Fruit fly (Drosophila melanogaster) whole organism, embryonic: ENCODE measurements around the gene Swip-1.

Experiments used
- Adf1 ChIP-seq: fragments of 200-800 bp; sonication (Bioruptor generic); IDR thresholded peaks from 2 replicates; pipeline ENCODE4 v1.3.6; 2022; ENCODE audit warnings: missing biosample characterization, missing genetic modification characterization
- Aef1 ChIP-seq: fragments of 200-800 bp; sonication (Bioruptor generic); IDR thresholded peaks from 3 replicates; pipeline ENCODE4 v1.3.6; 2022; ENCODE audit warnings: missing biosample characterization, missing genetic modification characterization
- C15 ChIP-seq: fragments of 200-800 bp; sonication (Bioruptor generic); IDR thresholded peaks from 3 replicates; pipeline ENCODE4 v1.3.6; 2022; ENCODE audit warnings: missing biosample characterization, missing genetic modification characterization
- CG10267 ChIP-seq: fragments of 200-800 bp; sonication (Bioruptor generic); optimal IDR thresholded peaks from 2 replicates; lab custom pipeline; 2018; ENCODE audit warnings: missing biosample characterization, mild to moderate bottlenecking, missing genetic modification characterization, moderate library complexity
- CG10565 ChIP-seq: fragments of 200-800 bp; sonication (Bioruptor generic); optimal IDR thresholded peaks from 3 replicates; lab custom pipeline; 2016; ENCODE audit warnings: missing biosample characterization, mild to moderate bottlenecking, missing genetic modification characterization
- CG11456 ChIP-seq: fragments of 200-800 bp; sonication (Bioruptor generic); IDR thresholded peaks from 3 replicates; pipeline ENCODE4 v1.3.6; 2022; ENCODE audit warnings: missing biosample characterization, missing genetic modification characterization
- CG12942 ChIP-seq: fragments of 200-800 bp; sonication (Bioruptor generic); optimal IDR thresholded peaks from 3 replicates; lab custom pipeline; 2016; ENCODE audit warnings: missing biosample characterization, missing genetic modification characterization
- CG14014 ChIP-seq: fragments of 200-800 bp; sonication (Bioruptor generic); IDR thresholded peaks from 2 replicates; pipeline ENCODE4 v1.3.6; 2022; ENCODE audit warnings: missing biosample characterization, missing genetic modification characterization
- CG14050 ChIP-seq: fragments of 200-800 bp; sonication (Bioruptor generic); IDR thresholded peaks from 3 replicates; pipeline ENCODE4 v1.3.6; 2022; ENCODE audit warnings: missing biosample characterization, missing genetic modification characterization
- CG14860 ChIP-seq: fragments of 200-800 bp; sonication (Bioruptor generic); IDR thresholded peaks from 3 replicates; pipeline ENCODE4 v1.3.6; 2022; ENCODE audit warnings: missing biosample characterization, missing genetic modification characterization; ENCODE audit not compliant: partially characterized antibody
- CG15011 ChIP-seq: fragments of 200-800 bp; sonication (Bioruptor generic); optimal IDR thresholded peaks from 3 replicates; lab custom pipeline; 2018; ENCODE audit warnings: missing biosample characterization, mild to moderate bottlenecking, missing genetic modification characterization
- CG16813 ChIP-seq: fragments of 200-800 bp; sonication (Bioruptor generic); IDR thresholded peaks from 3 replicates; pipeline ENCODE4 v1.3.6; 2022; ENCODE audit warnings: missing biosample characterization, missing genetic modification characterization; ENCODE audit not compliant: partially characterized antibody
- CG18011 ChIP-seq: fragments of 200-800 bp; sonication (Bioruptor generic); optimal IDR thresholded peaks from 2 replicates; lab custom pipeline; 2017; ENCODE audit warnings: missing biosample characterization, missing genetic modification characterization, mild to moderate bottlenecking, moderate library complexity, missing genotype
- CG2129 ChIP-seq: fragments of 200-800 bp; sonication (Bioruptor generic); IDR thresholded peaks from 2 replicates; pipeline ENCODE4 v1.3.6; 2022; ENCODE audit warnings: missing biosample characterization, missing genetic modification characterization; ENCODE audit not compliant: partially characterized antibody
- CG2889 ChIP-seq: fragments of 200-800 bp; sonication (Bioruptor generic); IDR thresholded peaks from 3 replicates; pipeline ENCODE4 v1.3.6; 2022; ENCODE audit warnings: missing biosample characterization, missing genetic modification characterization
- CG32772 ChIP-seq: fragments of 200-800 bp; sonication (Bioruptor generic); IDR thresholded peaks from 2 replicates; pipeline ENCODE4 v1.3.6; 2022; ENCODE audit warnings: missing biosample characterization, missing genetic modification characterization
- CG43689 ChIP-seq: fragments of 200-800 bp; sonication (Bioruptor generic); IDR thresholded peaks from 2 replicates; pipeline ENCODE4 v1.3.6; 2022; ENCODE audit warnings: missing biosample characterization, missing genetic modification characterization
- CG6765 ChIP-seq: fragments of 200-800 bp; sonication (Bioruptor generic); optimal IDR thresholded peaks from 3 replicates; lab custom pipeline; 2017; ENCODE audit warnings: missing biosample characterization, mild to moderate bottlenecking, missing genetic modification characterization
- CG6791 ChIP-seq: fragments of 200-800 bp; sonication (Bioruptor generic); IDR thresholded peaks from 3 replicates; pipeline ENCODE4 v1.3.6; 2022; ENCODE audit warnings: missing biosample characterization, missing genetic modification characterization; ENCODE audit not compliant: partially characterized antibody
- CG7357 ChIP-seq: fragments of 200-800 bp; sonication (Bioruptor generic); IDR thresholded peaks from 3 replicates; pipeline ENCODE4 v1.3.6; 2022; ENCODE audit warnings: missing biosample characterization, missing genetic modification characterization
- CG8765 ChIP-seq: fragments of 200-800 bp; sonication (Bioruptor generic); IDR thresholded peaks from 2 replicates; pipeline ENCODE4 v1.3.6; 2022; ENCODE audit warnings: missing biosample characterization, missing genetic modification characterization
- D ChIP-seq, 2 experiments: fragments of 200-800 bp in 1 of 2; fragments of >200 bp in 1 of 2; sonication (Bioruptor generic) in 1 of 2; optimal IDR thresholded peaks; 2 replicates in 1 of 2; 3 replicates in 1 of 2; lab custom pipeline; 2017; ENCODE audit warnings: mild to moderate bottlenecking in 1 of 2, missing biosample characterization in 1 of 2, missing genetic modification characterization in 1 of 2, missing genetic modification reagents in 1 of 2
- D19A ChIP-seq: fragments of 200-800 bp; optimal IDR thresholded peaks from 3 replicates; lab custom pipeline; 2019; ENCODE audit warnings: missing biosample characterization, mild to moderate bottlenecking, missing genetic modification characterization, moderate library complexity
- Dp ChIP-seq: fragments of 200-800 bp; sonication (Bioruptor generic); optimal IDR thresholded peaks from 2 replicates; lab custom pipeline; 2018; ENCODE audit warnings: missing biosample characterization, mild to moderate bottlenecking, missing genetic modification characterization, moderate library complexity
- Dref ChIP-seq: fragments of 200-800 bp; sonication (Bioruptor generic); IDR thresholded peaks from 2 replicates; pipeline ENCODE4 v1.3.6; 2022; ENCODE audit warnings: missing biosample characterization, missing genetic modification characterization
- HLH4C ChIP-seq: fragments of 200-800 bp; sonication (Bioruptor generic); IDR thresholded peaks from 3 replicates; pipeline ENCODE4 v1.3.6; 2022; ENCODE audit warnings: missing biosample characterization, missing genetic modification characterization; ENCODE audit not compliant: partially characterized antibody
- Hmr ChIP-seq: fragments of 200-800 bp; sonication (Bioruptor generic); optimal IDR thresholded peaks from 3 replicates; lab custom pipeline; 2017; ENCODE audit warnings: mild to moderate bottlenecking, missing biosample characterization, missing genetic modification reagents, missing genetic modification characterization
- Hr3 ChIP-seq: fragments of 200-800 bp; sonication (Bioruptor generic); optimal IDR thresholded peaks from 3 replicates; lab custom pipeline; 2016; ENCODE audit warnings: missing biosample characterization, missing genetic modification characterization
- Jarid2 ChIP-seq: fragments of 200-800 bp; sonication (Bioruptor generic); optimal IDR thresholded peaks from 3 replicates; lab custom pipeline; 2017; ENCODE audit warnings: mild to moderate bottlenecking, missing biosample characterization, missing genetic modification reagents, missing genetic modification characterization
- Max ChIP-seq: fragments of 200-800 bp; sonication (Bioruptor generic); optimal IDR thresholded peaks from 2 replicates; lab custom pipeline; 2016; ENCODE audit warnings: missing biosample characterization, mild to moderate bottlenecking, missing genetic modification characterization
- Pdp1 ChIP-seq, 2 experiments: fragments of 200-800 bp; sonication (Bioruptor generic); optimal IDR thresholded peaks; 3 replicates each; lab custom pipeline; 2016; ENCODE audit warnings: missing biosample characterization in 2 of 2, missing genetic modification characterization in 2 of 2, mild to moderate bottlenecking in 1 of 2, moderate library complexity in 1 of 2
- Rx ChIP-seq: fragments of 200-800 bp; sonication (Bioruptor generic); IDR thresholded peaks from 2 replicates; pipeline ENCODE4 v1.3.6; 2022; ENCODE audit warnings: missing biosample characterization, missing genetic modification characterization
- Usf ChIP-seq: fragments of 200-800 bp; sonication (Bioruptor generic); optimal IDR thresholded peaks from 2 replicates; lab custom pipeline; 2017; ENCODE audit warnings: missing genotype, missing biosample characterization, missing genetic modification characterization
- bigmax ChIP-seq: fragments of 200-800 bp; sonication (Bioruptor generic); optimal IDR thresholded peaks from 2 replicates; lab custom pipeline; 2018; ENCODE audit warnings: missing biosample characterization, mild to moderate bottlenecking, missing genetic modification characterization
- btn ChIP-seq: fragments of 200-800 bp; sonication (Bioruptor generic); optimal IDR thresholded peaks from 2 replicates; lab custom pipeline; 2016; ENCODE audit warnings: missing biosample characterization, missing genetic modification characterization
- cad ChIP-seq: fragments of >200 bp; optimal IDR thresholded peaks from 2 replicates; lab custom pipeline; 2017; ENCODE audit warnings: missing biosample characterization, missing genetic modification characterization
- cg ChIP-seq: fragments of 200-800 bp; sonication (Bioruptor generic); optimal IDR thresholded peaks from 3 replicates; lab custom pipeline; 2019; ENCODE audit warnings: missing biosample characterization, mild to moderate bottlenecking, missing genetic modification characterization, moderate library complexity
- crol ChIP-seq: fragments of 200-800 bp; sonication (Bioruptor generic); IDR thresholded peaks from 2 replicates; pipeline ENCODE4 v1.3.6; 2022; ENCODE audit warnings: missing biosample characterization, missing genetic modification characterization
- ems ChIP-seq: fragments of 200-800 bp; sonication (Bioruptor generic); optimal IDR thresholded peaks from 3 replicates; lab custom pipeline; 2016; ENCODE audit warnings: missing biosample characterization, missing genetic modification characterization
- grn ChIP-seq: fragments of 200-800 bp; sonication (Bioruptor generic); optimal IDR thresholded peaks from 3 replicates; lab custom pipeline; 2017; ENCODE audit warnings: missing biosample characterization, missing genetic modification characterization
- luna ChIP-seq: fragments of 200-800 bp; sonication (Bioruptor generic); optimal IDR thresholded peaks from 2 replicates; lab custom pipeline; 2016; ENCODE audit warnings: missing biosample characterization, missing genetic modification characterization
- nau ChIP-seq: fragments of 200-800 bp; sonication (Bioruptor generic); optimal IDR thresholded peaks from 3 replicates; lab custom pipeline; 2017; ENCODE audit warnings: missing biosample characterization, mild to moderate bottlenecking, missing genetic modification characterization, missing genetic modification reagents
- nerfin-2 ChIP-seq: fragments of 200-800 bp; sonication (Bioruptor generic); IDR thresholded peaks from 2 replicates; pipeline ENCODE4 v1.3.6; 2022; ENCODE audit warnings: missing biosample characterization, missing genetic modification characterization; ENCODE audit not compliant: partially characterized antibody
- p53 ChIP-seq: fragments of 200-800 bp; sonication (Bioruptor generic); optimal IDR thresholded peaks from 2 replicates; lab custom pipeline; 2016; ENCODE audit warnings: missing biosample characterization, missing genetic modification characterization
- run ChIP-seq: fragments of 200-800 bp; sonication (Bioruptor generic); optimal IDR thresholded peaks from 3 replicates; lab custom pipeline; 2018; ENCODE audit warnings: missing biosample characterization, mild to moderate bottlenecking, missing genetic modification characterization
- slou ChIP-seq: fragments of 200-800 bp; sonication (Bioruptor generic); optimal IDR thresholded peaks from 3 replicates; lab custom pipeline; 2016; ENCODE audit warnings: missing biosample characterization, missing genetic modification characterization
- sr ChIP-seq: fragments of 200-800 bp; sonication (Bioruptor generic); IDR thresholded peaks from 3 replicates; pipeline ENCODE4 v1.3.6; 2022; ENCODE audit warnings: missing biosample characterization, missing genetic modification characterization
- tll ChIP-seq, 2 experiments: fragments of 200-800 bp in 1 of 2; fragments of >200 bp in 1 of 2; sonication (Bioruptor generic) in 1 of 2; optimal IDR thresholded peaks; 2 replicates each; lab custom pipeline; 2017 to 2019; ENCODE audit warnings: missing biosample characterization in 2 of 2, missing genetic modification characterization in 2 of 2, mild to moderate bottlenecking in 1 of 2, moderate library complexity in 1 of 2
- vvl ChIP-seq: fragments of 200-800 bp; sonication (Bioruptor generic); IDR thresholded peaks from 2 replicates; pipeline ENCODE4 v1.3.6; 2022; ENCODE audit warnings: missing biosample characterization, missing genetic modification characterization

Gene Swip-1

dm6 chr2L:18948065-18948723 lies 38.9 kb downstream of the Swip-1 start (continued):
- TF ChIP-seq Pdp1 (GFP tag; optimal IDR thresholded peaks at IDR 0.05; lab: Kevin White, UChicago) (peak; percentile 39 to 53), Adf1 (GFP tag; lab: Robert Waterston, UW) (no peak), CG6765 (GFP tag; lab: Kevin White, UChicago) (no peak), ems (GFP tag; lab: Kevin White, UChicago) (peak; percentile 34), tll (GFP tag; optimal IDR thresholded peaks at IDR 0.05; lab: Kevin White, UChicago) (no peak), CG14860 (GFP tag; lab: Robert Waterston, UW) (no peak), cg (GFP tag; lab: Kevin White, UChicago) (no peak), CG14050 (GFP tag; lab: Robert Waterston, UW) (0 out of 3 replicates have a peak, but pooled peaks have one; percentile 11), Hr3 (GFP tag; lab: Kevin White, UChicago) (peak; percentile 68), sr (GFP tag; lab: Robert Waterston, UW) (no peak), run (tag; lab: Kevin White, UChicago) (peak; percentile 65), CG16813 (GFP tag; lab: Robert Waterston, UW) (no peak), Max (no peak), crol (GFP tag; lab: Robert Waterston, UW) (no peak), CG10565 (GFP tag; lab: Kevin White, UChicago) (no peak), CG32772 (GFP tag; lab: Robert Waterston, UW) (peak; percentile 58; the same call in 1 of the 2 replicates), bigmax (GFP tag; lab: Kevin White, UChicago) (no peak), HLH4C (GFP tag; lab: Robert Waterston, UW) (no peak), Rx (GFP tag; lab: Robert Waterston, UW) (no peak), CG18011 (GFP tag; lab: Kevin White, UChicago) (no peak), vvl (GFP tag; lab: Robert Waterston, UW) (no peak), p53 (GFP tag; lab: Kevin White, UChicago) (no peak), D19A (tag; lab: Kevin White, UChicago) (peak; percentile 99), CG8765 (GFP tag; lab: Robert Waterston, UW) (no peak), CG11456 (no peak), nerfin-2 (GFP tag; lab: Robert Waterston, UW) (no peak), Hmr (GFP tag; lab: Kevin White, UChicago) (peak; percentile 51), CG2889 (GFP tag; lab: Robert Waterston, UW) (no peak), CG43689 (GFP tag; lab: Robert Waterston, UW) (no peak), CG10267 (tag; lab: Kevin White, UChicago) (peak; percentile 48), grn (GFP tag; lab: Kevin White, UChicago) (no peak), slou (GFP tag; lab: Kevin White, UChicago) (no peak), cad (GFP tag; lab: Kevin White, UChicago) (no peak), Dref (GFP tag; lab: Robert Waterston, UW) (no peak), CG14014 (GFP tag; lab: Robert Waterston, UW) (no peak), Aef1 (GFP tag; lab: Robert Waterston, UW) (peak; percentile 13; the same call in 1 of the 3 replicates), D (optimal IDR thresholded peaks at IDR 0.05; lab: Kevin White, UChicago) (no peak), D (GFP tag; optimal IDR thresholded peaks at IDR 0.05; lab: Kevin White, UChicago) (peak; percentile 79), btn (GFP tag; lab: Kevin White, UChicago) (no peak), Dp (GFP tag; lab: Kevin White, UChicago) (no peak), CG7357 (GFP tag; lab: Robert Waterston, UW) (peak; percentile 71), C15 (GFP tag; lab: Robert Waterston, UW) (no peak), nau (GFP tag; lab: Kevin White, UChicago) (no peak), CG15011 (GFP tag; lab: Kevin White, UChicago) (no peak), CG12942 (GFP tag; lab: Kevin White, UChicago) (peak; percentile 48), CG6791 (GFP tag; lab: Robert Waterston, UW) (no peak), luna (no peak), Jarid2 (GFP tag; lab: Kevin White, UChicago) (no peak), CG2129 (GFP tag; lab: Robert Waterston, UW) (no peak), Usf (peak; percentile 36)
